Fruit fly (Drosophila melanogaster): Measurements from ENCODE around the gene CG2129.

DNA sequence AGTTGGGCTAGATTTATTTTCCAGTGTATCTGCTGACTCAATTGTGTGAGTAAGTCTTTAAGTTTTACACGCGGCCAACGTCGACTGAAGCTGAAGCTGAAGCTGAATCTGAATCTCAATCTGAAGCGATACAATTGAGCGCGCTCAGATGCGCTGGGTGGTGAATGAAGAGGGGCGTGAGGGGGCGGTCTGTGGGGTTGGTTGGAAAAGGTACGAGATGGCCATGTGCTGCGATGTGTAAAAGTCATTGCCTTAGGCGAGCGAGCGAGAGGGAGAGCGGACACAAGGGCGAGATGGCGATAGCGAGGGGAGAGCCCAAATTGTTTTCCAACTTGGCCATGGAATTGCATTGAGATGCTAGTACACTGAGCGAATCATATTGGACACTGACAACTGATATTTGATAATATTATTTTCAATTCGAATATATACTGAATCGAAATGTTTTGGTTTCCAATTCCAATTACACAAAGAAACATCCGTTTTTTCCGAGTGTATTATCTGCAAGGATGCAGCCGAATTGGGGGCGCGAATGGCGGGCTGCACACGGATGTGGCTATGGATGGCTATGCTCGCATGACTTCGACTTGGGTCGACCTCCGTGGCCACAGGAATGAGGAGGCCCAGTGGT is 51.1 kb downstream of the CG2129 start:
- peak; percentile 80 for TF ChIP-seq CG14655 (GFP tag; optimal IDR thresholded peaks at IDR 0.05)
- TF ChIP-seq CG15710 (tag; optimal IDR thresholded peaks at IDR 0.05) = peak; percentile 55
- TF ChIP-seq rn (GFP tag; IDR thresholded peaks at IDR 0.05) = peak; percentile 55
- TF ChIP-seq CG4496 (GFP tag; IDR thresholded peaks at IDR 0.05) = peak; percentile 89
- TF ChIP-seq Pif1A (GFP tag; optimal IDR thresholded peaks at IDR 0.05) = peak; percentile 70
- TF ChIP-seq CG8301 (tag; optimal IDR thresholded peaks at IDR 0.05) = peak; percentile 68
- TF ChIP-seq CG12605 (GFP tag; IDR thresholded peaks at IDR 0.05) = peak; percentile 83
- peak; percentile 81 for TF ChIP-seq CG13204 (GFP tag; optimal IDR thresholded peaks at IDR 0.05)
- peak; percentile 67 for TF ChIP-seq CG34367 (tag; optimal IDR thresholded peaks at IDR 0.05)
- TF ChIP-seq Ets98B (GFP tag; IDR thresholded peaks at IDR 0.05) = peak; percentile 79
- TF ChIP-seq CG32121 (GFP tag; IDR thresholded peaks at IDR 0.05) = peak; percentile 58

All from whole organism, pupa.